Worm (Caenorhabditis elegans) whole organism, early embryonic: ENCODE results near the gene B0524.2.
A peak's percentile ranks its signal among the peaks of the same experiment; 100 is the strongest.

Source experiments
- B0310.2 ChIP-seq: sonication (generic microtip); optimal IDR thresholded peaks from 2 replicates; lab custom pipeline; 2016; ENCODE audit warnings: mild to moderate bottlenecking, missing genetic modification characterization, missing compliant biosample characterization
- F13C5.2 ChIP-seq: sonication (generic microtip); optimal IDR thresholded peaks from 2 replicates; lab custom pipeline; 2017; ENCODE audit warnings: mild to moderate bottlenecking, missing genetic modification characterization, inconsistent platforms, missing compliant biosample characterization
- aly-1 ChIP-seq: sonication (generic microtip); optimal IDR thresholded peaks from 2 replicates; lab custom pipeline; 2016; ENCODE audit warnings: missing genetic modification characterization, missing compliant biosample characterization
- ama-1 ChIP-seq: fragments of 150-350 bp; optimal IDR thresholded peaks from 2 replicates; lab custom pipeline; 2014
- ceh-13 ChIP-seq: fragments of 200-800 bp; sonication (Bioruptor generic); optimal IDR thresholded peaks from 2 replicates; lab custom pipeline; 2018; ENCODE audit warnings: mild to moderate bottlenecking, missing genetic modification characterization, missing compliant biosample characterization
- ceh-36 ChIP-seq: sonication (generic microtip); optimal IDR thresholded peaks from 2 replicates; lab custom pipeline; 2016; ENCODE audit warnings: missing genetic modification characterization, inconsistent platforms, missing compliant biosample characterization
- ets-7 ChIP-seq: sonication (generic microtip); optimal IDR thresholded peaks from 2 replicates; lab custom pipeline; 2016; ENCODE audit warnings: missing genotype, missing genetic modification characterization, missing compliant biosample characterization
- flt-1 ChIP-seq: fragments of 200-800 bp; sonication (Bioruptor generic); IDR thresholded peaks from 2 replicates; pipeline ENCODE4 v1.3.6; 2022; ENCODE audit warnings: missing genetic modification characterization, missing compliant biosample characterization
- hmbx-1 ChIP-seq: sonication (generic microtip); optimal IDR thresholded peaks from 2 replicates; lab custom pipeline; 2016; ENCODE audit warnings: mild to moderate bottlenecking, missing genetic modification characterization, missing compliant biosample characterization
- hmg-4 ChIP-seq: fragments of 200-800 bp; sonication (Bioruptor generic); optimal IDR thresholded peaks from 2 replicates; lab custom pipeline; 2018; ENCODE audit warnings: mild to moderate bottlenecking, missing genetic modification characterization, missing compliant biosample characterization
- hnd-1 ChIP-seq: sonication (generic microtip); optimal IDR thresholded peaks from 2 replicates; lab custom pipeline; 2016; ENCODE audit warnings: missing genetic modification characterization, missing compliant biosample characterization
- pes-1 ChIP-seq: fragments of 200-800 bp; sonication (Bioruptor generic); IDR thresholded peaks from 2 replicates; pipeline ENCODE4 v1.3.6; 2022; ENCODE audit warnings: missing genetic modification reagents, missing genetic modification characterization, missing compliant biosample characterization
- scrt-1 ChIP-seq: fragments of 200-800 bp; sonication (Bioruptor generic); IDR thresholded peaks from 2 replicates; pipeline ENCODE4 v1.3.6; 2022; ENCODE audit warnings: missing genetic modification characterization, missing compliant biosample characterization
- sea-1 ChIP-seq: fragments of 200-800 bp; sonication (Bioruptor generic); conservative IDR thresholded peaks from 2 replicates; pipeline ENCODE4 v1.3.6; 2022; ENCODE audit warnings: missing genetic modification characterization, missing compliant biosample characterization
- tbx-11 ChIP-seq: fragments of 200-800 bp; sonication (Bioruptor generic); IDR thresholded peaks from 2 replicates; pipeline ENCODE4 v1.3.6; 2022; ENCODE audit warnings: missing genetic modification characterization, missing compliant biosample characterization
- tbx-37 ChIP-seq: fragments of 200-800 bp; sonication (Bioruptor generic); conservative IDR thresholded peaks from 2 replicates; pipeline ENCODE4 v1.3.6; 2022; ENCODE audit warnings: missing genetic modification reagents, missing genetic modification characterization, missing compliant biosample characterization
- tra-4 ChIP-seq: sonication (generic microtip); optimal IDR thresholded peaks from 2 replicates; lab custom pipeline; 2017; ENCODE audit warnings: missing genetic modification characterization, missing compliant biosample characterization

The B0524.2 gene

ce11 chrIII:1931509-1931908 lies 37.7 kb downstream of the B0524.2 start:
- TF ChIP-seq hmg-4 (GFP tag; lab: Kevin White, UChicago) (no peak), tbx-37 (GFP tag; lab: Robert Waterston, UW) (no peak), ceh-36 (tag; lab: Kevin White, UChicago) (no peak), ets-7 (tag; lab: Kevin White, UChicago) (no peak), ceh-13 (GFP tag; lab: Kevin White, UChicago) (no peak), scrt-1 (no peak), B0310.2 (tag; lab: Kevin White, UChicago) (no peak), hnd-1 (no peak), flt-1 (no peak), sea-1 (GFP tag; lab: Robert Waterston, UW) (no peak), F13C5.2 (tag; lab: Kevin White, UChicago) (no peak), tra-4 (tag; lab: Kevin White, UChicago) (no peak), ama-1 (no peak), hmbx-1 (no peak), pes-1 (GFP tag; lab: Robert Waterston, UW) (no peak), tbx-11 (no peak), aly-1 (tag; lab: Kevin White, UChicago) (no peak)

- TF ChIP-seq tbx-37 (GFP tag; lab: Robert Waterston, UW) (no peak), aly-1 (tag; lab: Kevin White, UChicago) (no peak), hnd-1 (no peak), pes-1 (GFP tag; lab: Robert Waterston, UW) (no peak), sea-1 (GFP tag; lab: Robert Waterston, UW) (no peak), hmg-4 (GFP tag; lab: Kevin White, UChicago) (no peak), hmbx-1 (no peak), ceh-36 (tag; lab: Kevin White, UChicago) (no peak), tra-4 (tag; lab: Kevin White, UChicago) (no peak), flt-1 (no peak), ama-1 (no peak), ets-7 (tag; lab: Kevin White, UChicago) (no peak), ceh-13 (GFP tag; lab: Kevin White, UChicago) (no peak), F13C5.2 (tag; lab: Kevin White, UChicago) (no peak), tbx-11 (no peak), B0310.2 (tag; lab: Kevin White, UChicago) (no peak), scrt-1 (no peak)
Measured at ce11 chrIII:1932018-1932417, 38.2 kb downstream of the B0524.2 start.

- TF ChIP-seq tbx-37 (GFP tag; lab: Robert Waterston, UW) (no peak), sea-1 (GFP tag; lab: Robert Waterston, UW) (no peak), aly-1 (tag; lab: Kevin White, UChicago) (no peak), ceh-13 (GFP tag; lab: Kevin White, UChicago) (no peak), hmbx-1 (no peak), F13C5.2 (tag; lab: Kevin White, UChicago) (no peak), hnd-1 (no peak), B0310.2 (tag; lab: Kevin White, UChicago) (no peak), tbx-11 (no peak), ets-7 (tag; lab: Kevin White, UChicago) (no peak), flt-1 (no peak), ama-1 (no peak), pes-1 (GFP tag; lab: Robert Waterston, UW) (no peak), ceh-36 (tag; lab: Kevin White, UChicago) (no peak), scrt-1 (no peak)
Measured at ce11 chrIII:1934141-1934540, 40.3 kb downstream of the B0524.2 start.

ce11 chrIII:1937879-1938438 lies 44.1 kb downstream of the B0524.2 start:
- TF ChIP-seq pes-1 (GFP tag; lab: Robert Waterston, UW) (0 out of 2 replicates have a peak, but pooled peaks have one; percentile 17), scrt-1 (no peak)

- TF ChIP-seq pes-1 (GFP tag; lab: Robert Waterston, UW), result peak; percentile 40; the same call in 1 of the 2 replicates
- no peak for TF ChIP-seq ceh-36 (tag; lab: Kevin White, UChicago)
Measured at ce11 chrIII:1938712-1939624, 45.1 kb downstream of the B0524.2 start.

ce11 chrIII:1939625-1939988 lies 45.8 kb downstream of the B0524.2 start:
- TF ChIP-seq scrt-1, result no peak
- TF ChIP-seq hmg-4 (GFP tag; lab: Kevin White, UChicago), result no peak
- TF ChIP-seq pes-1 (GFP tag; lab: Robert Waterston, UW), result no peak
- no peak for TF ChIP-seq tra-4 (tag; lab: Kevin White, UChicago)
- TF ChIP-seq ceh-13 (GFP tag; lab: Kevin White, UChicago), result no peak
- no peak for TF ChIP-seq hnd-1
- no peak for TF ChIP-seq hmbx-1
- no peak for TF ChIP-seq aly-1 (tag; lab: Kevin White, UChicago)
- no peak for TF ChIP-seq tbx-37 (GFP tag; lab: Robert Waterston, UW)
- no peak for TF ChIP-seq B0310.2 (tag; lab: Kevin White, UChicago)
- TF ChIP-seq sea-1 (GFP tag; lab: Robert Waterston, UW), result no peak
- TF ChIP-seq ama-1, result no peak
- no peak for TF ChIP-seq F13C5.2 (tag; lab: Kevin White, UChicago)

- TF ChIP-seq scrt-1 (no peak), sea-1 (GFP tag; lab: Robert Waterston, UW) (no peak), aly-1 (tag; lab: Kevin White, UChicago) (no peak), pes-1 (GFP tag; lab: Robert Waterston, UW) (0 out of 2 replicates have a peak, but pooled peaks have one; percentile 27)
Measured at ce11 chrIII:1943488-1943887, 49.6 kb downstream of the B0524.2 start, which contains the start of gene F53A3.1. F53A3.1 (minus strand) TSS chrIII:1943637.
